Fruit fly (Drosophila melanogaster) whole organism, embryonic: Measurements from ENCODE around the gene CG14340.

Source experiments
- Adf1 ChIP-seq: fragments of 200-800 bp; sonication (Bioruptor generic); IDR thresholded peaks from 2 replicates; pipeline ENCODE4 v1.3.6; 2022; ENCODE audit warnings: missing biosample characterization, missing genetic modification characterization
- Aef1 ChIP-seq: fragments of 200-800 bp; sonication (Bioruptor generic); IDR thresholded peaks from 3 replicates; pipeline ENCODE4 v1.3.6; 2022; ENCODE audit warnings: missing biosample characterization, missing genetic modification characterization
- Bteb2 ChIP-seq: fragments of 200-800 bp; sonication (Bioruptor generic); optimal IDR thresholded peaks from 2 replicates; lab custom pipeline; 2016; ENCODE audit warnings: missing biosample characterization, missing genetic modification characterization
- CG11093 ChIP-seq: fragments of 200-800 bp; sonication (Bioruptor generic); IDR thresholded peaks from 3 replicates; pipeline ENCODE4 v1.3.6; 2022; ENCODE audit warnings: missing biosample characterization, missing genetic modification characterization
- CG11247 ChIP-seq: fragments of 200-800 bp; sonication (Bioruptor generic); IDR thresholded peaks from 2 replicates; pipeline ENCODE4 v1.3.6; 2022; ENCODE audit warnings: missing biosample characterization, missing genetic modification characterization
- CG1233 ChIP-seq: fragments of 200-800 bp; sonication (Bioruptor generic); optimal IDR thresholded peaks from 4 replicates; lab custom pipeline; 2018; ENCODE audit warnings: missing biosample characterization, mild to moderate bottlenecking, missing genetic modification characterization
- CG12391 ChIP-seq: fragments of 200-800 bp; sonication (Bioruptor generic); optimal IDR thresholded peaks from 3 replicates; lab custom pipeline; 2018; ENCODE audit warnings: missing biosample characterization, mild to moderate bottlenecking, missing genetic modification characterization, moderate library complexity
- CG15269 ChIP-seq: fragments of 200-800 bp; sonication (Bioruptor generic); optimal IDR thresholded peaks from 2 replicates; lab custom pipeline; 2018; ENCODE audit warnings: missing biosample characterization, mild to moderate bottlenecking, missing genetic modification characterization, moderate library complexity
- CG17359 ChIP-seq: fragments of 200-800 bp; sonication (Bioruptor generic); optimal IDR thresholded peaks from 3 replicates; lab custom pipeline; 2018; ENCODE audit warnings: missing biosample characterization, mild to moderate bottlenecking, missing genetic modification characterization, moderate library complexity
- CG17612 ChIP-seq: fragments of 200-800 bp; sonication (Bioruptor generic); IDR thresholded peaks from 2 replicates; pipeline ENCODE4 v1.3.6; 2022; ENCODE audit warnings: missing biosample characterization, missing genetic modification characterization
- CG18599 ChIP-seq: fragments of 200-800 bp; sonication (Bioruptor generic); optimal IDR thresholded peaks from 3 replicates; lab custom pipeline; 2017; ENCODE audit warnings: missing biosample characterization, missing genetic modification characterization, mild to moderate bottlenecking, moderate library complexity, missing genetic modification reagents
- CG18764 ChIP-seq: fragments of 200-800 bp; sonication (Bioruptor generic); optimal IDR thresholded peaks from 3 replicates; lab custom pipeline; 2016; ENCODE audit warnings: missing biosample characterization, missing genetic modification characterization
- CG2116 ChIP-seq: fragments of 200-800 bp; sonication (Bioruptor generic); optimal IDR thresholded peaks from 3 replicates; lab custom pipeline; 2018; ENCODE audit warnings: missing biosample characterization, mild to moderate bottlenecking, missing genetic modification characterization
- CG3838 ChIP-seq: fragments of 200-800 bp; sonication (Bioruptor generic); optimal IDR thresholded peaks from 3 replicates; lab custom pipeline; 2016; ENCODE audit warnings: missing biosample characterization, missing genetic modification characterization
- CG43689 ChIP-seq: fragments of 200-800 bp; sonication (Bioruptor generic); IDR thresholded peaks from 2 replicates; pipeline ENCODE4 v1.3.6; 2022; ENCODE audit warnings: missing biosample characterization, missing genetic modification characterization
- CG4730 ChIP-seq: fragments of 200-800 bp; sonication (Bioruptor generic); IDR thresholded peaks from 2 replicates; pipeline ENCODE4 v1.3.6; 2022; ENCODE audit warnings: missing biosample characterization, missing genetic modification characterization
- CG6813 ChIP-seq: fragments of 200-800 bp; sonication (Bioruptor generic); optimal IDR thresholded peaks from 2 replicates; lab custom pipeline; 2017; ENCODE audit warnings: missing biosample characterization, missing genetic modification characterization, mild to moderate bottlenecking, moderate library complexity, missing genetic modification reagents
- CG7357 ChIP-seq: fragments of 200-800 bp; sonication (Bioruptor generic); IDR thresholded peaks from 3 replicates; pipeline ENCODE4 v1.3.6; 2022; ENCODE audit warnings: missing biosample characterization, missing genetic modification characterization
- CG7556 ChIP-seq: fragments of 200-800 bp; sonication (Bioruptor generic); optimal IDR thresholded peaks from 2 replicates; lab custom pipeline; 2017; ENCODE audit warnings: missing biosample characterization, mild to moderate bottlenecking, missing genetic modification characterization
- CG7786 ChIP-seq: fragments of 200-800 bp; sonication (Bioruptor generic); optimal IDR thresholded peaks from 2 replicates; lab custom pipeline; 2016; ENCODE audit warnings: missing biosample characterization, missing genetic modification characterization
- CG8089 ChIP-seq: fragments of 200-800 bp; sonication (Bioruptor generic); optimal IDR thresholded peaks from 3 replicates; lab custom pipeline; 2016; ENCODE audit warnings: missing biosample characterization, missing genetic modification characterization
- CG8281 ChIP-seq: fragments of 200-800 bp; sonication (Bioruptor generic); optimal IDR thresholded peaks from 2 replicates; lab custom pipeline; 2018; ENCODE audit warnings: missing biosample characterization, mild to moderate bottlenecking, missing genetic modification characterization, moderate library complexity
- Chrac-16 ChIP-seq: fragments of 200-800 bp; sonication (Bioruptor generic); optimal IDR thresholded peaks from 3 replicates; lab custom pipeline; 2016; ENCODE audit warnings: missing biosample characterization, missing genetic modification characterization
- CkIIα-i1 ChIP-seq: fragments of 200-800 bp; sonication (Bioruptor generic); IDR thresholded peaks from 2 replicates; pipeline ENCODE4 v1.3.6; 2022; ENCODE audit warnings: missing biosample characterization, missing genetic modification characterization
- D19B ChIP-seq: fragments of 200-800 bp; sonication (Bioruptor generic); optimal IDR thresholded peaks from 2 replicates; lab custom pipeline; 2017; ENCODE audit warnings: missing biosample characterization, mild to moderate bottlenecking, missing genetic modification characterization
- Dp ChIP-seq: fragments of 200-800 bp; sonication (Bioruptor generic); optimal IDR thresholded peaks from 2 replicates; lab custom pipeline; 2018; ENCODE audit warnings: missing biosample characterization, mild to moderate bottlenecking, missing genetic modification characterization, moderate library complexity
- HLH54F ChIP-seq: fragments of 200-800 bp; sonication (Bioruptor generic); optimal IDR thresholded peaks from 3 replicates; lab custom pipeline; 2016; ENCODE audit warnings: missing biosample characterization, missing genetic modification characterization
- NC2α ChIP-seq: fragments of 200-800 bp; sonication (Bioruptor generic); optimal IDR thresholded peaks from 2 replicates; lab custom pipeline; 2016; ENCODE audit warnings: missing biosample characterization, missing genetic modification characterization
- NC2β ChIP-seq: fragments of 200-800 bp; sonication (Bioruptor generic); optimal IDR thresholded peaks from 2 replicates; lab custom pipeline; 2016; ENCODE audit warnings: missing biosample characterization, missing genetic modification characterization
- Ptx1 ChIP-seq: fragments of 200-800 bp; sonication (Bioruptor generic); IDR thresholded peaks from 2 replicates; pipeline ENCODE4 v1.3.6; 2022; ENCODE audit warnings: missing biosample characterization, missing genetic modification characterization
- Ravus ChIP-seq: fragments of 200-800 bp; sonication (Bioruptor generic); IDR thresholded peaks from 2 replicates; pipeline ENCODE4 v1.3.6; 2022; ENCODE audit warnings: missing biosample characterization, missing genetic modification characterization
- ab ChIP-seq: fragments of 200-800 bp; sonication (Bioruptor generic); optimal IDR thresholded peaks from 2 replicates; lab custom pipeline; 2016; ENCODE audit warnings: missing biosample characterization, missing genetic modification characterization
- dan ChIP-seq: fragments of 200-800 bp; sonication (Bioruptor generic); IDR thresholded peaks from 2 replicates; pipeline ENCODE4 v1.3.6; 2022; ENCODE audit warnings: missing biosample characterization, missing genetic modification characterization
- fru ChIP-seq: fragments of >200 bp; optimal IDR thresholded peaks from 2 replicates; lab custom pipeline; 2017
- gsb ChIP-seq: fragments of 200-800 bp; sonication (Bioruptor generic); IDR thresholded peaks from 2 replicates; pipeline ENCODE4 v1.3.6; 2022; ENCODE audit warnings: missing biosample characterization, missing genetic modification characterization
- hbn ChIP-seq: fragments of 200-800 bp; sonication (Bioruptor generic); IDR thresholded peaks from 2 replicates; pipeline ENCODE4 v1.3.6; 2022; ENCODE audit warnings: missing biosample characterization, missing genetic modification characterization; ENCODE audit not compliant: partially characterized antibody
- hkb ChIP-seq, 2 experiments: fragments of 200-800 bp in 1 of 2; fragments of >200 bp in 1 of 2; sonication (Bioruptor generic) in 1 of 2; IDR thresholded peaks in 1 of 2; optimal IDR thresholded peaks in 1 of 2; 2 replicates each; pipeline versions ENCODE4 v1.3.6 to Lab custom; 2017 to 2022; ENCODE audit warnings: missing biosample characterization in 1 of 2, missing genetic modification characterization in 1 of 2
- inv ChIP-seq: fragments of 200-800 bp; sonication (Bioruptor generic); IDR thresholded peaks from 2 replicates; pipeline ENCODE4 v1.3.6; 2022; ENCODE audit warnings: missing biosample characterization, missing genetic modification characterization; ENCODE audit not compliant: partially characterized antibody
- knrl ChIP-seq: fragments of 200-800 bp; sonication (Bioruptor generic); IDR thresholded peaks from 3 replicates; pipeline ENCODE4 v1.3.6; 2022; ENCODE audit warnings: missing biosample characterization, missing genetic modification characterization; ENCODE audit not compliant: partially characterized antibody
- luna ChIP-seq: fragments of 200-800 bp; sonication (Bioruptor generic); optimal IDR thresholded peaks from 2 replicates; lab custom pipeline; 2016; ENCODE audit warnings: missing biosample characterization, missing genetic modification characterization
- mirr ChIP-seq: fragments of 200-800 bp; sonication (Bioruptor generic); optimal IDR thresholded peaks from 3 replicates; lab custom pipeline; 2018; ENCODE audit warnings: missing biosample characterization, mild to moderate bottlenecking, missing genetic modification characterization
- nmo ChIP-seq: fragments of 200-800 bp; sonication (Bioruptor generic); optimal IDR thresholded peaks from 2 replicates; lab custom pipeline; 2018; ENCODE audit warnings: missing biosample characterization, mild to moderate bottlenecking, missing genetic modification characterization, moderate library complexity
- pnt ChIP-seq: fragments of 200-800 bp; sonication (Bioruptor generic); optimal IDR thresholded peaks from 3 replicates; lab custom pipeline; 2016; ENCODE audit warnings: missing biosample characterization, missing genetic modification characterization
- rib ChIP-seq: fragments of 200-800 bp; sonication (Bioruptor generic); IDR thresholded peaks from 2 replicates; pipeline ENCODE4 v1.3.6; 2022; ENCODE audit warnings: missing biosample characterization, missing genetic modification characterization
- ro ChIP-seq: fragments of 200-800 bp; sonication (Bioruptor generic); IDR thresholded peaks from 2 replicates; pipeline ENCODE4 v1.3.6; 2022; ENCODE audit warnings: missing biosample characterization, missing genetic modification characterization
- stc ChIP-seq: fragments of 200-800 bp; sonication (Bioruptor generic); IDR thresholded peaks from 2 replicates; pipeline ENCODE4 v1.3.6; 2022; ENCODE audit warnings: missing biosample characterization, missing genetic modification characterization
- tio ChIP-seq: fragments of 200-800 bp; sonication (Bioruptor generic); optimal IDR thresholded peaks from 2 replicates; lab custom pipeline; 2017; ENCODE audit warnings: missing biosample characterization, missing genetic modification characterization, inconsistent platforms
- ttk ChIP-seq: fragments of 200-800 bp; sonication (Bioruptor generic); IDR thresholded peaks from 2 replicates; pipeline ENCODE4 v2.1.2; 2022; ENCODE audit warnings: missing biosample characterization, missing genetic modification characterization
- z ChIP-seq: fragments of 200-800 bp; sonication (Bioruptor generic); IDR thresholded peaks from 3 replicates; pipeline ENCODE4 v1.3.6; 2022; ENCODE audit warnings: missing biosample characterization, missing genetic modification characterization
- zen ChIP-seq: fragments of 200-800 bp; sonication (Bioruptor generic); optimal IDR thresholded peaks from 3 replicates; lab custom pipeline; 2018; ENCODE audit warnings: missing biosample characterization, mild to moderate bottlenecking, missing genetic modification characterization, moderate library complexity

Gene CG14340

DNA sequence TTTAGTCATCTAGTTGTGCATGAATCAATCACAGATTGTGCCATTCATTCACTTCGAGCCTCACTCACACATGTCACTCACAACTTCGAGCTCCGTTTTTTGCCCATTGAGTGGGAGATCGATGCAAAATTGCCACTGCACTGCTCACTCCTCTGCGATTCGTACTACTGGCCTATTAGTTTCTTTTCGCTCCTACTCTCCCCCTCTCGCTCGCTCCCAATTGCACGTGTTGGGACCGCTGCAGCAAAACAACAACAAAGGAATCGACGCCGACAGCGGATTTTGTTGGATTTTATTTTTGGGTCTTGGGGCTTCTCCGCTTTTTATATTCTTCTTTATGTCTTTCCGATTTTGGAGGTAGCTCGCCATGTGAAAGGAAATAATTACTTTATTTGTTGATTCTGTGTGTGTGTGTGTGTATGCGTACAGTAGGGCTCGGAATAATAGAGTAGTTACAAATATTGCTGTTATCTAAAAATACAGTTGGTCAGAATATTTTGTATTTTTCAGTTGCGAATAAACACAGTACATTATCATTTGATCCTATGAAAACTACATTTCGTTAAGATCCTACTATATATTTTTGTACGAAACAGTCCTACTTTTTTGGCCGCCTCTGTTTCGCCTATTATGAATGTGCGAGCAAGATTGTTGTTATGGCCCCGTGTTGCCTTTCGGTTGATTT is 38.4 kb upstream of the CG14340 start (continued):
- TF ChIP-seq CG18599 (GFP tag; lab: Kevin White, UChicago), result peak; percentile 84
- no peak for TF ChIP-seq CkIIα-i1 (GFP tag; lab: Robert Waterston, UW)
- peak; percentile 50 for TF ChIP-seq CG7786 (GFP tag; lab: Kevin White, UChicago)
- TF ChIP-seq hbn (GFP tag; lab: Robert Waterston, UW), result no peak
- peak; percentile 41 for TF ChIP-seq ab (GFP tag; lab: Kevin White, UChicago)
- peak; percentile 27 for TF ChIP-seq CG3838 (GFP tag; lab: Kevin White, UChicago)
- no peak for TF ChIP-seq CG7357
- peak; percentile 67 for TF ChIP-seq Bteb2
- TF ChIP-seq CG12391 (tag; lab: Kevin White, UChicago), result peak; percentile 88
- peak; percentile 80 for TF ChIP-seq CG6813 (GFP tag; lab: Kevin White, UChicago)
- TF ChIP-seq mirr (GFP tag; lab: Kevin White, UChicago), result no peak
- no peak for TF ChIP-seq Adf1 (GFP tag; lab: Robert Waterston, UW)
- TF ChIP-seq gsb (GFP tag; lab: Robert Waterston, UW), result peak; percentile 35; the same call in 1 of the 2 replicates
- peak; percentile 66 for TF ChIP-seq ttk (GFP tag; lab: Robert Waterston, UW)
- TF ChIP-seq D19B (GFP tag; lab: Kevin White, UChicago), result peak; percentile 23
- peak; percentile 79 for TF ChIP-seq CG7556 (GFP tag; lab: Kevin White, UChicago)
- peak; percentile 66 for TF ChIP-seq zen
- TF ChIP-seq pnt (GFP tag; lab: Kevin White, UChicago), result peak; percentile 67
- TF ChIP-seq CG11247 (GFP tag; lab: Robert Waterston, UW), result 0 out of 2 replicates have a peak, but pooled peaks have one; percentile 29
- TF ChIP-seq CG11093 (GFP tag; lab: Robert Waterston, UW), result peak; percentile 60; the same call in 1 of the 3 replicates
- peak; percentile 60 for TF ChIP-seq CG8089
- TF ChIP-seq NC2β (GFP tag; lab: Kevin White, UChicago), result peak; percentile 74
- peak; percentile 76 for TF ChIP-seq stc (GFP tag; lab: Robert Waterston, UW)
- no peak for TF ChIP-seq knrl (GFP tag; lab: Robert Waterston, UW)
- TF ChIP-seq rib (GFP tag; lab: Robert Waterston, UW), result peak; percentile 15; the same call in 1 of the 2 replicates
- TF ChIP-seq Chrac-16 (GFP tag; lab: Kevin White, UChicago), result peak; percentile 71
- no peak for TF ChIP-seq CG43689 (GFP tag; lab: Robert Waterston, UW)
- peak; percentile 52 for TF ChIP-seq NC2α (GFP tag; lab: Kevin White, UChicago)
- no peak for TF ChIP-seq ro (GFP tag; lab: Robert Waterston, UW)
- TF ChIP-seq nmo, result peak; percentile 91
- TF ChIP-seq tio (GFP tag; lab: Kevin White, UChicago), result no peak
- TF ChIP-seq CG17612 (GFP tag; lab: Robert Waterston, UW), result no peak
- TF ChIP-seq Dp (GFP tag; lab: Kevin White, UChicago), result no peak
- TF ChIP-seq dan, result 0 out of 2 replicates have a peak, but pooled peaks have one; percentile 5
- TF ChIP-seq hkb (optimal IDR thresholded peaks at IDR 0.05; lab: Kevin White, UChicago), result no peak
- TF ChIP-seq hkb (GFP tag; IDR thresholded peaks at IDR 0.05; lab: Robert Waterston, UW), result peak; percentile 82
- peak; percentile 67 for TF ChIP-seq CG18764 (GFP tag; lab: Kevin White, UChicago)
- peak; percentile 63 for TF ChIP-seq CG4730 (GFP tag; lab: Robert Waterston, UW)
- peak; percentile 58; the same call in 1 of the 3 replicates for TF ChIP-seq z (GFP tag; lab: Robert Waterston, UW)
- TF ChIP-seq fru (lab: Kevin White, UChicago), result no peak
- peak; percentile 79 for TF ChIP-seq CG15269
- no peak for TF ChIP-seq luna
- peak; percentile 40 for TF ChIP-seq HLH54F (GFP tag; lab: Kevin White, UChicago)
- peak; percentile 86 for TF ChIP-seq CG17359 (tag; lab: Kevin White, UChicago)
- TF ChIP-seq inv (GFP tag; lab: Robert Waterston, UW), result no peak
- TF ChIP-seq CG8281, result peak; percentile 46
- TF ChIP-seq CG1233 (GFP tag; lab: Kevin White, UChicago), result peak; percentile 66
- peak; percentile 29 for TF ChIP-seq CG2116 (GFP tag; lab: Kevin White, UChicago)
- no peak for TF ChIP-seq Ravus
- peak; percentile 62 for TF ChIP-seq Aef1 (GFP tag; lab: Robert Waterston, UW)
- TF ChIP-seq Ptx1 (GFP tag; lab: Robert Waterston, UW), result peak; percentile 73
